Worm (Caenorhabditis elegans) whole organism, L4 larva: Measurements from ENCODE around the gene F53G2.1.

Experiments used
- T20F7.1 ChIP-seq: fragments of 200-800 bp; sonication (Bioruptor generic); optimal IDR thresholded peaks from 2 replicates; lab custom pipeline; 2018; ENCODE audit warnings: mild to moderate bottlenecking, missing genetic modification characterization, missing compliant biosample characterization
- T26A8.4 ChIP-seq: fragments of 200-800 bp; sonication (Bioruptor generic); IDR thresholded peaks from 2 replicates; pipeline ENCODE4 v1.3.6; 2022; ENCODE audit warnings: missing genetic modification characterization, missing compliant biosample characterization
- Y5F2A.4 ChIP-seq: fragments of 200-800 bp; sonication (Bioruptor generic); optimal IDR thresholded peaks from 2 replicates; lab custom pipeline; 2018; ENCODE audit warnings: mild to moderate bottlenecking, missing genetic modification characterization, missing compliant biosample characterization
- ZK546.5 ChIP-seq, 2 experiments: sonication (generic microtip); optimal IDR thresholded peaks; 2 replicates each; lab custom pipeline; 2017; ENCODE audit warnings: missing biosample characterization in 2 of 2, missing genetic modification characterization in 2 of 2
- aha-1 ChIP-seq: fragments of 150-350 bp; peaks from one replicate; lab custom pipeline; 2014; ENCODE audit warnings: missing biosample characterization, missing genetic modification characterization
- ceh-28 ChIP-seq: fragments of 150-350 bp; optimal IDR thresholded peaks from 2 replicates; lab custom pipeline; 2014; ENCODE audit warnings: missing biosample characterization, missing genetic modification reagents, missing genetic modification characterization
- daf-16 ChIP-seq, 3 experiments: sonication (generic microtip); optimal IDR thresholded peaks; 2 replicates each; lab custom pipeline; 2016 to 2017; ENCODE audit warnings: missing genetic modification characterization in 3 of 3, missing genetic modification reagents in 3 of 3, mild to moderate bottlenecking in 2 of 3, missing compliant biosample characterization in 2 of 3, missing biosample characterization in 1 of 3, moderate library complexity in 1 of 3
- dmd-6 ChIP-seq: fragments of 200-800 bp; sonication (Bioruptor generic); IDR thresholded peaks from 2 replicates; pipeline ENCODE4 v1.3.6; 2022; ENCODE audit warnings: missing genetic modification reagents, missing genetic modification characterization, missing compliant biosample characterization
- dmd-9 ChIP-seq: fragments of 200-800 bp; sonication (Bioruptor generic); IDR thresholded peaks from 2 replicates; pipeline ENCODE4 v1.3.6; 2022; ENCODE audit warnings: missing genetic modification reagents, missing genetic modification characterization, missing compliant biosample characterization
- hif-1 ChIP-seq, 2 experiments: sonication (generic microtip); optimal IDR thresholded peaks; 2 replicates each; lab custom pipeline; 2016 to 2017; ENCODE audit warnings: missing compliant biosample characterization in 2 of 2, missing genetic modification characterization in 2 of 2, missing genetic modification reagents in 2 of 2, missing genotype in 2 of 2, mild to moderate bottlenecking in 1 of 2
- lin-13 ChIP-seq: fragments of 150-350 bp; optimal IDR thresholded peaks from 2 replicates; lab custom pipeline; 2014; ENCODE audit warnings: missing biosample characterization, missing genetic modification reagents, missing genetic modification characterization
- lin-15B ChIP-seq: fragments of 150-350 bp; sonication (generic microtip); optimal IDR thresholded peaks from 3 replicates; lab custom pipeline; 2014; ENCODE audit warnings: missing biosample characterization, missing genetic modification characterization
- lin-38 ChIP-seq: fragments of 200-800 bp; sonication (Bioruptor generic); IDR thresholded peaks from 2 replicates; pipeline ENCODE4 v1.3.6; 2022; ENCODE audit warnings: missing genetic modification reagents, missing genetic modification characterization, missing compliant biosample characterization
- lin-39 ChIP-seq: fragments of 150-350 bp; optimal IDR thresholded peaks from 2 replicates; lab custom pipeline; 2014; ENCODE audit warnings: missing biosample characterization, missing genetic modification reagents, missing genetic modification characterization
- lsy-2 ChIP-seq, 2 experiments: fragments of 150-350 bp in 1 of 2; sonication (generic microtip) in 1 of 2; optimal IDR thresholded peaks; 2 replicates each; lab custom pipeline; 2014 to 2017; ENCODE audit warnings: missing biosample characterization in 2 of 2, missing genetic modification characterization in 2 of 2
- madf-5 ChIP-seq, 2 experiments: fragments of 200-800 bp; sonication (Bioruptor generic); IDR thresholded peaks; 2 replicates each; pipeline ENCODE4 v1.3.6; 2022; ENCODE audit warnings: missing compliant biosample characterization in 2 of 2, missing genetic modification characterization in 2 of 2
- mdt-29 ChIP-seq: fragments of 200-800 bp; sonication (Bioruptor generic); IDR thresholded peaks from 2 replicates; pipeline ENCODE4 v1.3.6; 2022; ENCODE audit warnings: missing genetic modification reagents, missing genetic modification characterization, missing compliant biosample characterization
- mxl-2 ChIP-seq: fragments of 200-800 bp; sonication (Bioruptor generic); conservative IDR thresholded peaks from 2 replicates; pipeline ENCODE4 v1.3.6; 2022; ENCODE audit warnings: missing genetic modification reagents, missing genetic modification characterization, missing compliant biosample characterization
- nhr-28 ChIP-seq: fragments of 150-350 bp; optimal IDR thresholded peaks from 2 replicates; lab custom pipeline; 2014; ENCODE audit warnings: missing biosample characterization, missing genetic modification characterization
- php-3 ChIP-seq: fragments of 200-800 bp; sonication (Bioruptor generic); IDR thresholded peaks from 2 replicates; pipeline ENCODE4 v1.3.6; 2022; ENCODE audit warnings: missing genetic modification reagents, missing genetic modification characterization, missing compliant biosample characterization
- pqm-1 ChIP-seq: sonication (generic microtip); optimal IDR thresholded peaks from 2 replicates; lab custom pipeline; 2017; ENCODE audit warnings: missing biosample characterization, missing genetic modification characterization
- set-16 ChIP-seq: fragments of 200-800 bp; sonication (Bioruptor generic); IDR thresholded peaks from 2 replicates; pipeline ENCODE4 v1.3.6; 2022; ENCODE audit warnings: missing genetic modification reagents, missing genetic modification characterization, missing compliant biosample characterization
- snpc-4 ChIP-seq: fragments of 150-350 bp; optimal IDR thresholded peaks from 2 replicates; lab custom pipeline; 2014; ENCODE audit warnings: missing biosample characterization, missing genetic modification characterization
- tag-97 ChIP-seq: fragments of 200-800 bp; sonication (Bioruptor generic); IDR thresholded peaks from 2 replicates; pipeline ENCODE4 v1.3.6; 2022; ENCODE audit warnings: missing genetic modification characterization, missing compliant biosample characterization
- tra-1 ChIP-seq: fragments of 200-800 bp; sonication (Bioruptor generic); IDR thresholded peaks from 2 replicates; pipeline ENCODE4 v1.3.6; 2022; ENCODE audit warnings: missing genetic modification reagents, missing genetic modification characterization, missing compliant biosample characterization
- unc-39 ChIP-seq: sonication (generic microtip); optimal IDR thresholded peaks from 2 replicates; lab custom pipeline; 2017; ENCODE audit warnings: missing biosample characterization, missing genetic modification characterization
- unc-62 ChIP-seq, 3 experiments: fragments of 150-350 bp in 1 of 3; sonication (generic microtip); optimal IDR thresholded peaks in 2 of 3; peaks in 1 of 3; 1 replicate in 1 of 3; 2 replicates in 2 of 3; lab custom pipeline; 2014 to 2017; ENCODE audit warnings: missing biosample characterization in 3 of 3, missing genetic modification characterization in 3 of 3, missing genetic modification reagents in 3 of 3, missing genotype in 1 of 3
- zip-11 ChIP-seq: fragments of 200-800 bp; sonication (Bioruptor generic); IDR thresholded peaks from 2 replicates; pipeline ENCODE4 v1.3.6; 2022; ENCODE audit warnings: missing genetic modification characterization, missing compliant biosample characterization
- ztf-11 ChIP-seq: fragments of 150-350 bp; optimal IDR thresholded peaks from 2 replicates; lab custom pipeline; 2014; ENCODE audit warnings: missing biosample characterization, missing genetic modification characterization

Gene F53G2.1

ce11 chrII:2455931-2456576 is 32.4 kb upstream of the F53G2.1 start:
- TF ChIP-seq Y5F2A.4 (no peak), hif-1 (tag; optimal IDR thresholded peaks at IDR 0.05; lab: Kevin White, UChicago) (no peak), mdt-29 (GFP tag; lab: Robert Waterston, UW) (no peak), lin-38 (GFP tag; lab: Robert Waterston, UW) (no peak), aha-1 (tag; lab: Kevin White, UChicago) (peak; percentile 86), zip-11 (no peak), snpc-4 (no peak), unc-39 (no peak), madf-5 (GFP tag; IDR thresholded peaks at IDR 0.05; lab: Robert Waterston, UW) (no peak), set-16 (GFP tag; lab: Robert Waterston, UW) (no peak), lsy-2 (tag; optimal IDR thresholded peaks at IDR 0.05; lab: Kevin White, UChicago) (peak in 1 of 2 experiments; percentile 61), ztf-11 (no peak), dmd-6 (no peak), lin-13 (GFP tag; lab: Kevin White, UChicago) (peak; percentile 56), tag-97 (GFP tag; lab: Robert Waterston, UW) (no peak), daf-16 (GFP tag; optimal IDR thresholded peaks at IDR 0.05; lab: Kevin White, UChicago) (no peak), daf-16 (tag; optimal IDR thresholded peaks at IDR 0.05; lab: Kevin White, UChicago) (no peak)

ce11 chrII:2456973-2457372 is 31.5 kb upstream of the F53G2.1 start:
- no peak for TF ChIP-seq lin-15B (tag; lab: Kevin White, UChicago)
- peak; percentile 87 for TF ChIP-seq set-16 (GFP tag; lab: Robert Waterston, UW)

- TF ChIP-seq dmd-9 (GFP tag; lab: Robert Waterston, UW) (no peak), unc-62 (GFP tag; optimal IDR thresholded peaks at IDR 0.05 in 1 of 2; lab: Kevin White, UChicago) (no peak), unc-62 (tag; optimal IDR thresholded peaks at IDR 0.05; lab: Kevin White, UChicago) (no peak), mdt-29 (GFP tag; lab: Robert Waterston, UW) (no peak), php-3 (GFP tag; lab: Robert Waterston, UW) (no peak), lin-39 (tag; lab: Kevin White, UChicago) (no peak)
Observed at ce11 chrII:2458881-2459280, 29.6 kb upstream of the F53G2.1 start, which contains the start of gene pqn-42. Gene pqn-42 (minus strand): TSS chrII:2458981.

- TF ChIP-seq ceh-28 (peak; percentile 83), aha-1 (tag; lab: Kevin White, UChicago) (peak; percentile 87), mxl-2 (GFP tag; lab: Robert Waterston, UW) (no peak)
Observed at ce11 chrII:2468885-2469284, 19.6 kb upstream of the F53G2.1 start.

- TF ChIP-seq T26A8.4 (GFP tag; lab: Robert Waterston, UW): no peak
- TF ChIP-seq aha-1 (tag; lab: Kevin White, UChicago): peak; percentile 2
- TF ChIP-seq, all 104 proteins: peak for 1
Observed at ce11 chrII:2473270-2473669, 15.2 kb upstream of the F53G2.1 start, which contains the start of gene tsr-1. Gene tsr-1 (minus strand): TSS chrII:2473370.

ce11 chrII:2478543-2478942 is 9.9 kb upstream of the F53G2.1 start, which contains the start of gene mnat-1:
Gene mnat-1 (minus strand): TSS chrII:2478643.
- no peak for TF ChIP-seq ZK546.5 (tag; optimal IDR thresholded peaks at IDR 0.05; lab: Kevin White, UChicago)
- TF ChIP-seq pqm-1 (tag; lab: Kevin White, UChicago): no peak
- no peak for TF ChIP-seq dmd-6
- no peak for TF ChIP-seq T20F7.1
- no peak for TF ChIP-seq nhr-28 (tag; lab: Kevin White, UChicago)
- no peak for TF ChIP-seq hif-1 (tag; optimal IDR thresholded peaks at IDR 0.05; lab: Kevin White, UChicago)
- TF ChIP-seq tra-1 (GFP tag; lab: Robert Waterston, UW): no peak
